Worm (Caenorhabditis elegans): Measurements from ENCODE around the gene F56A8.3.

DNA sequence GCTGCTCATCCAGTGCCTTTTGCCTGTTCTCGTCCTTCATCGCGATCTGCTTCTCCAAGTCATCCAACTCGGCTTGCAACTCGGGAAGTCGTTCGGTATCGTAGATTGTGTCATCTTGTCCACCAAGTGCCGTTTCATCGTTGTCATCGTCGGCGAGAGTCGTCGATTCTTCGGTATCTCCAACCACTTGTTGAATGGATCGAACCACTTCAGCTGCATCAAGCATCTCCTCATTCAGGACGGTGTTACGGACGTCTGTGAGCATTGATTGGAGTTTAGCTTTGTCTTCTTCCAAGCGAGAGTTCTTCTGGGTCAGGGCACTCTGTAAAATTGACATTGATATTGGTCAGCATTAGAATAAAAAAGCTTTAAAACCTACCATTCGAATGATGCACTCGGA, 48.9 kb downstream of the F56A8.3 start:
- TF ChIP-seq pqm-1 (tag; optimal IDR thresholded peaks at IDR 0.05), result no peak
- no peak for TF ChIP-seq skn-1 (tag; optimal IDR thresholded peaks at IDR 0.05)
- no peak for TF ChIP-seq nhr-11 (tag; optimal IDR thresholded peaks at IDR 0.05)
- TF ChIP-seq ama-1 (optimal IDR thresholded peaks at IDR 0.05), result no peak
- no peak for TF ChIP-seq lin-15B (tag; optimal IDR thresholded peaks at IDR 0.05)
- TF ChIP-seq sea-2 (GFP tag; optimal IDR thresholded peaks at IDR 0.05), result no peak
- TF ChIP-seq ztf-11 (tag; optimal IDR thresholded peaks at IDR 0.05), result no peak
- TF ChIP-seq unc-62 (GFP tag; optimal IDR thresholded peaks at IDR 0.05), result no peak
- no peak for TF ChIP-seq fkh-10 (GFP tag; optimal IDR thresholded peaks at IDR 0.05)
- TF ChIP-seq ceh-82 (tag; optimal IDR thresholded peaks at IDR 0.05), result no peak
- no peak for TF ChIP-seq snpc-4 (tag; optimal IDR thresholded peaks at IDR 0.05)
- no peak for TF ChIP-seq ZK546.5 (tag; optimal IDR thresholded peaks at IDR 0.05)
- TF ChIP-seq nhr-28 (tag; optimal IDR thresholded peaks at IDR 0.05), result no peak
- no peak for TF ChIP-seq nhr-67 (tag; optimal IDR thresholded peaks at IDR 0.05)

All from whole organism, L3 larva.